Fruit fly (Drosophila melanogaster) Kc167 (cell line): ENCODE measurements around the gene put.

Experiments used
- Myc ChIP-seq: fragments of >200 bp; optimal IDR thresholded peaks from 2 replicates; lab custom pipeline; 2017; ENCODE audit warnings: missing external identifiers
- Sin3A ChIP-seq: fragments of >200 bp; optimal IDR thresholded peaks from 2 replicates; lab custom pipeline; 2018; ENCODE audit warnings: missing external identifiers
- h ChIP-seq: fragments of >200 bp; optimal IDR thresholded peaks from 3 replicates; lab custom pipeline; 2018; ENCODE audit warnings: missing external identifiers
- insv ChIP-seq: fragments of >200 bp; optimal IDR thresholded peaks from 3 replicates; lab custom pipeline; 2018; ENCODE audit warnings: missing external identifiers
- psq ChIP-seq: fragments of >200 bp; optimal IDR thresholded peaks from 2 replicates; lab custom pipeline; 2017; ENCODE audit warnings: missing external identifiers
- ttk ChIP-seq: sonication (Bioruptor generic); optimal IDR thresholded peaks from 2 replicates; lab custom pipeline; 2017; ENCODE audit warnings: missing external identifiers

The put gene

DNA sequence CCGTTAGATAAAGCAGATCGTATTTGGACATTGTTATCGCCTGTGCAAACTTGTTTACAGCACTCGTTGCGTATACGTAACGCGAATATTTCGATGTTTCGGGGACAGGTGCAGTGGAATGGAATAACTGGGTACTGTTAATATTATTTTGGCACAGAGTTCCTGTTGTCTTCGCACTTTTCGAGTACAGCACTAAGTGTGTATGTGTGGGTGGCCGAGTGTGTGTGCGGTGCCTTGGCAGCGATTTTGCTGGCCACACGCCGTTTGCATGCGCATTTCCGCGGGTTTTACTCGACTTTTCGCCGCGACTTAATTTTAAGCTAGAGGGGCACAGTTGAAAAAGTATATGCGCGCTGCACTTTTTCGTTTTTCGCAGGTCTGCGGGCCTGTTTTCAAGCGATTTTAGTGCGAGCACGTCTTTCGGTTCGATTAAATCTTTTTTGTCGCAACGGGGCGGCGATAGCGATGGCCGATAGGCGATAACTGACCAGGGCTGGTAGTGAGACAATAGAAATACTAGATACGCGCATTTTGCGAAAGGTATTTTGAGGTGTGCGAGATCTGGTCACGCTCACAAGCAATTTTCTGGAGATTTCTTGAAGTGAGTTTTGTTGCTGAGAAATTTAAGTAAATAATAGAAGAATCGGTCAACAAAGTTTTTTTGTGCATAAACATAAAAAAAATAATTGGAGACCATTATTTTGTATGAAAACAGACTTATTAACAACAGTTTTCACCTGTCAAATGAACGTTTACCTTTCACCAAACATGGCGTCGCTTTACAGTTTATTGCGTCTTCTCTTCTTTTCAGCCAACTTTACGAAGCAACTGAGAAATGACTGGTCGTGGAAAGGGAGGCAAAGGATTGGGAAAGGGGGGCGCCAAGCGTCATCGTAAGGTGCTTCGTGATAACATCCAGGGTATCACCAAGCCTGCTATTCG is at the start of gene put, which contains the start of gene His4r:
put (minus strand) TSS at position 489 of the 942 bp plus-strand sequence.
His4r (plus strand) TSS at position 541 of the 942 bp plus-strand sequence.
- TF ChIP-seq Myc (lab: Kevin White, UChicago) (no peak), psq (lab: Kevin White, UChicago) (no peak), ttk (lab: Kevin White, UChicago) (no peak), Sin3A (lab: Kevin White, UChicago) (no peak), h (lab: Kevin White, UChicago) (no peak), insv (no peak)

DNA sequence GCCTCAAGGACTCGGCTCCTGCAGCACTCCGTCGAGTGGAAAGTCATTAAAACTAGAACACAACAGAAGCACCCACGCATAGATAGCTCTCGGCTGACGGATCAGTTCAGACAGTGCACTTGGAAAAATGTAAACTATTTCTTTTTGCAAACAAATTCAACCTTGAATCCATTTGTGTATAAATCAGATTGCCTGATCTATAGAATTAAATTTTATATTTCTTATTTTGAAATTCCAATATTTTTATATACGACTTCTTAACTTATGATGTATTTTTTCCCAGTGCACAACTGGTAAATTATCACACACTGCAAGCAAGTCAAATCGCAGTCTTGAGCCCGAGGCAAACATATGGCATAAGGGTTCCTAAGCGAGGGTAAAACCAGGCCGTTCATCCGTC is 49.3 kb upstream of the put start:
- no peak for TF ChIP-seq Sin3A (lab: Kevin White, UChicago)
- TF ChIP-seq Myc (lab: Kevin White, UChicago) = no peak
- no peak for TF ChIP-seq h (lab: Kevin White, UChicago)
- TF ChIP-seq insv = no peak
- no peak for TF ChIP-seq ttk (lab: Kevin White, UChicago)
- no peak for TF ChIP-seq psq (lab: Kevin White, UChicago)

- TF ChIP-seq psq (lab: Kevin White, UChicago) (no peak), Sin3A (lab: Kevin White, UChicago) (no peak), ttk (lab: Kevin White, UChicago) (no peak), h (lab: Kevin White, UChicago) (no peak), insv (no peak), Myc (lab: Kevin White, UChicago) (no peak)
Observed at dm6 chr3R:14672915-14673314, 47.4 kb upstream of the put start.

DNA sequence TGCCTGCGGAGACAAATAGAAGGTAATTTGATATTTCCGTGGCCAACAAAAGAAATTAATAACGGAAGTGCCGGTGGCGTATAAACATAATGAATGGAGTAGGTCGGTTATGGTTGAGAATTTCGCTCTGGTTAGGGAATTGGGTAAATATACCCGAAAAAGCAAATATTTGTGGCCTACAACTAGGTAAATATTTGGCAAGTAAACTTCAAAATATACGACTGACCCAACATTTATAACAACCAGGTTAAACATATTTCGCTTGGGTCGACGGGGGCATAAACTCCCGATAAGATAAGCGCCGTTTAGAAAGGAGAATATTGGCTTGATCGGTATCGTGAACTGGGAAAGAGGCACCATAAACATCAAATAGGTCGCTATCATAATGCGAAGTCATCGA is 45.3 kb upstream of the put start:
- no peak for TF ChIP-seq psq (lab: Kevin White, UChicago)
- TF ChIP-seq Myc (lab: Kevin White, UChicago) = no peak
- no peak for TF ChIP-seq h (lab: Kevin White, UChicago)
- TF ChIP-seq insv = no peak
- TF ChIP-seq Sin3A (lab: Kevin White, UChicago) = no peak
- no peak for TF ChIP-seq ttk (lab: Kevin White, UChicago)

- TF ChIP-seq Sin3A (lab: Kevin White, UChicago) (no peak), ttk (lab: Kevin White, UChicago) (no peak), h (lab: Kevin White, UChicago) (no peak), Myc (lab: Kevin White, UChicago) (no peak), psq (lab: Kevin White, UChicago) (no peak), insv (no peak)
Observed at dm6 chr3R:14662989-14663500, 37.5 kb upstream of the put start, which contains the start of the genes Rad17 and BigH1. Gene Rad17, minus strand, starts transcription at chr3R:14663197. Gene BigH1, plus strand, starts transcription at chr3R:14663450.

DNA sequence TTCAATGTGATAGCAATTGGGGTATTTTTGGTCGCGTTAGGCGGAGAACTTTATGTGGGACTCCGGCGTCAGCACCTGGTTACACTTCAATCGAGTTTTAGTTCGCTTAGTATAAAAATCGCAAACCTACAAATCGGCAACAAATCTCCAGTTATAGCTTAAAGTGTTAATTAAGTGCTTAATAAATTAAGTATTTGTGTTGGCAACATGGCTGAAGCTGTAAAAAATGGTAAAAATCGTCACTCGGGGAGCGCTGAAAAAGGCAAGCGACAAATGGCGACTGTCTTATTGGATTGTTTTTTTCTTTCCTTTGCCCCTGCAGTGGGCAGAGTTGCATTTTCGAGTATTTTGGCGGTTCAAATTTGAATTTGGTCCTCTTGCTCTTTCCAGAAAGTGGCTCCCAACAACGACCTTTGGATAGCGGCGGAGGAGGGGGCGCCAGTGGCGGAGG is 33.9 kb upstream of the put start, which contains the start of gene Hexim:
Hexim (plus strand) TSS at position 85 of the 451 bp plus-strand sequence.
- TF ChIP-seq h (lab: Kevin White, UChicago) (no peak), ttk (lab: Kevin White, UChicago) (no peak), Sin3A (lab: Kevin White, UChicago) (no peak), insv (no peak), Myc (lab: Kevin White, UChicago) (no peak), psq (lab: Kevin White, UChicago) (no peak)

dm6 chr3R:14658170-14658569 is 32.7 kb upstream of the put start:
- TF ChIP-seq ttk (lab: Kevin White, UChicago) (no peak), h (lab: Kevin White, UChicago) (no peak), psq (lab: Kevin White, UChicago) (no peak), insv (no peak), Sin3A (lab: Kevin White, UChicago) (no peak), Myc (lab: Kevin White, UChicago) (no peak)

- TF ChIP-seq Myc (lab: Kevin White, UChicago) (no peak), ttk (lab: Kevin White, UChicago) (no peak), Sin3A (lab: Kevin White, UChicago) (no peak), h (lab: Kevin White, UChicago) (no peak), insv (no peak), psq (lab: Kevin White, UChicago) (no peak)
Observed at dm6 chr3R:14657605-14657910, 32.1 kb upstream of the put start.

dm6 chr3R:14656760-14657604 is 31.5 kb upstream of the put start, which contains the start of gene CG3505:
Gene CG3505, plus strand, starts transcription at chr3R:14657447.
- TF ChIP-seq Sin3A (lab: Kevin White, UChicago) (no peak), insv (no peak), ttk (lab: Kevin White, UChicago) (no peak), Myc (lab: Kevin White, UChicago) (no peak), h (lab: Kevin White, UChicago) (no peak), psq (lab: Kevin White, UChicago) (no peak)

DNA sequence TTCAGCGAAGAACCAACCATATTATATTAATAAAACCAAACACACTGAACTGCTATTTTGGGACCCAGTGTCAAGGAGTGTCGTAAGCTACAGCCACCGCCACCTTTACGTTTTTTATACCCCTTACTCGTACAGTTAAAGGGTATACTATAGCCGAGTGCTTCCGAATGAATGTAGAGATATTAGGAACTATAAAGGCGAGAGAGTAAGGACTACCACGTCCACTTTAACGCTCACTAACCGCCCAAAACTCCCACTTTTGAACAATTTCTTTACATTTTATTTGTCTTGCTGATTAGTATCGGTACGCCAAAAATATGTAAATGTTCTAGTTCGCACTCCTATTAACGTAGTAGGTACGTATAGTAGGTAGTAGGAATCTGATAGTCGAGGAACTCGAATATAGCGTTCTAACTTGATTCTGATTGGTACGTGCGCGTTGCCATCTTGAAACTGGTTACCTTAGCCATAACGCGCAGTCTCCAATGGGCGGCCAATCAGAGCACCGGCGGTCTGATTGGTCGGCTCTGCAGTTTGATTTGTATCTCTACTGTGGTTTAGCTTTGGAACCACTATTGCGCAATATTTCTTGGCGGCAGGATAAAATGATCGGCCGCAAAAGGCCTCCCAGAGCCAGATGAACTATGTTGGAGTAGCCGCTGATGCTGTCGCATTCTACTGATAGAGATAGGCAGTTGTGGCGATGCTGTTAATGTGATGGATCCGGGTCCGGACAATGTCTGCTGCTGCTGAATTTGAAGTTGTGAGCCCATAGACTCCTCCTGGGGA is 30.6 kb upstream of the put start:
- no peak for TF ChIP-seq psq (lab: Kevin White, UChicago)
- no peak for TF ChIP-seq Myc (lab: Kevin White, UChicago)
- no peak for TF ChIP-seq Sin3A (lab: Kevin White, UChicago)
- no peak for TF ChIP-seq h (lab: Kevin White, UChicago)
- TF ChIP-seq insv = no peak
- TF ChIP-seq ttk (lab: Kevin White, UChicago) = no peak
